In the genomic region with DNA sequence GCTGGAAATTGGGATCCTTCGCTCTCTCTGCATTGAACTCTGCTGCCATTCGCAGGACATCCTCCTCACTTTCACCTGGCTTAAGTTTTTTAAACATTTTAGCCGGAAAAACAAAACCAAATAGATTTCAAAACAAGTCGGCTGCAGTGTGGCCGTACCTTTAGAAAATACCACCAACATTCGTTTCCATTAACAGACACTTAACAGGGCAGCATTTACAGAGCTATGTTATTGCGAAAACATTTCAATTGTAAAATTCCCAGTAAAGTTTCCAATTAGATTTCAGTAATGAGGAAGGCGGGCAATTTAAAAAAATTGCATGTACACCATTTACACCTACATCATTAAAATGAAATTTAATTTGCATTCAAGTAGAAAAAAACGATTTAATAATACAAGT, we compare ENCODE assay signal across 1 fruit fly cellular context.
TF ChIP-seq lines count a peak whose summit lies in the region.

A gene (minus strand): TSS at position 152 of the 400 bp plus-strand sequence.

TF ChIP-seq in whole organism, embryonic, 481 proteins besides CTCF, POLR2A, EP300 and RAD21 (continued from another document):
- TF ChIP-seq insv (GFP tag; optimal IDR thresholded peaks at IDR 0.05; lab: Kevin White, UChicago) (peak; percentile 89 to 97), CG6791 (GFP tag; IDR thresholded peaks at IDR 0.05; lab: Robert Waterston, UW; ENCODE audit: partially characterized antibody) (0 out of 3 replicates have a peak, but pooled peaks have one; percentile 16), CG3163 (GFP tag; optimal IDR thresholded peaks at IDR 0.05; lab: Kevin White, UChicago) (no peak), sug (tag; optimal IDR thresholded peaks at IDR 0.05; lab: Kevin White, UChicago) (no peak), CG10321 (GFP tag; IDR thresholded peaks at IDR 0.05; lab: Robert Waterston, UW) (no peak), CG10267 (tag; optimal IDR thresholded peaks at IDR 0.05; lab: Kevin White, UChicago) (peak; percentile 36), hbn (GFP tag; IDR thresholded peaks at IDR 0.05; lab: Robert Waterston, UW; ENCODE audit: partially characterized antibody) (no peak), kah (GFP tag; optimal IDR thresholded peaks at IDR 0.05; lab: Kevin White, UChicago) (no peak), Ets97D (GFP tag; optimal IDR thresholded peaks at IDR 0.05; lab: Kevin White, UChicago) (peak; percentile 21), ems (GFP tag; optimal IDR thresholded peaks at IDR 0.05; lab: Kevin White, UChicago) (no peak), odd (GFP tag; optimal IDR thresholded peaks at IDR 0.05; lab: Kevin White, UChicago) (no peak), exex (tag; optimal IDR thresholded peaks at IDR 0.05; lab: Kevin White, UChicago) (peak; percentile 60), Antp (GFP tag; optimal IDR thresholded peaks at IDR 0.05; lab: Kevin White, UChicago) (no peak), CG11560 (tag; IDR thresholded peaks at IDR 0.05; lab: Robert Waterston, UW) (no peak), bbx (GFP tag; IDR thresholded peaks at IDR 0.05; lab: Robert Waterston, UW; ENCODE audit: partially characterized antibody) (0 out of 2 replicates have a peak, but pooled peaks have one; percentile 7), ind (GFP tag; optimal IDR thresholded peaks at IDR 0.05; lab: Kevin White, UChicago) (no peak), CG18262 (tag; optimal IDR thresholded peaks at IDR 0.05; lab: Kevin White, UChicago) (no peak), B-H1 (GFP tag; IDR thresholded peaks at IDR 0.05; lab: Robert Waterston, UW) (no peak), CG7357 (GFP tag; IDR thresholded peaks at IDR 0.05; lab: Robert Waterston, UW) (no peak), CG17359 (tag; optimal IDR thresholded peaks at IDR 0.05; lab: Kevin White, UChicago) (no peak), CG1529 (GFP tag; optimal IDR thresholded peaks at IDR 0.05; lab: Kevin White, UChicago) (no peak), Drgx (GFP tag; IDR thresholded peaks at IDR 0.05; lab: Robert Waterston, UW) (no peak), Rfx (GFP tag; IDR thresholded peaks at IDR 0.05; lab: Robert Waterston, UW) (no peak), pum (GFP tag; optimal IDR thresholded peaks at IDR 0.05; lab: Kevin White, UChicago) (no peak), en (GFP tag; optimal IDR thresholded peaks at IDR 0.05; lab: Kevin White, UChicago) (no peak), Jarid2 (GFP tag; optimal IDR thresholded peaks at IDR 0.05; lab: Kevin White, UChicago) (no peak), CG12071 (GFP tag; optimal IDR thresholded peaks at IDR 0.05; lab: Kevin White, UChicago) (no peak), CG18476 (GFP tag; optimal IDR thresholded peaks at IDR 0.05; lab: Kevin White, UChicago) (no peak), cato (GFP tag; optimal IDR thresholded peaks at IDR 0.05; lab: Kevin White, UChicago; ENCODE audit: borderline replicate concordance) (no peak), CG18011 (GFP tag; optimal IDR thresholded peaks at IDR 0.05; lab: Kevin White, UChicago) (no peak), CG8359 (GFP tag; optimal IDR thresholded peaks at IDR 0.05; lab: Kevin White, UChicago; ENCODE audit: borderline replicate concordance) (no peak), gt (GFP tag; IDR thresholded peaks at IDR 0.05; lab: Robert Waterston, UW) (no peak), NFAT (GFP tag; IDR thresholded peaks at IDR 0.05; lab: Robert Waterston, UW) (no peak), CG2116 (GFP tag; optimal IDR thresholded peaks at IDR 0.05; lab: Kevin White, UChicago) (peak; percentile 35), Sin3A (optimal IDR thresholded peaks at IDR 0.05; lab: Kevin White, UChicago) (peak; percentile 16), CG7928 (GFP tag; optimal IDR thresholded peaks at IDR 0.05; lab: Kevin White, UChicago) (no peak), tx (GFP tag; optimal IDR thresholded peaks at IDR 0.05; lab: Kevin White, UChicago) (no peak), tna (GFP tag; IDR thresholded peaks at IDR 0.05; lab: Robert Waterston, UW; ENCODE audit: partially characterized antibody) (no peak), CG8290 (GFP tag; optimal IDR thresholded peaks at IDR 0.05; lab: Kevin White, UChicago) (no peak), CG8290 (tag; optimal IDR thresholded peaks at IDR 0.05; lab: Kevin White, UChicago) (no peak), CG3995 (GFP tag; optimal IDR thresholded peaks at IDR 0.05; lab: Kevin White, UChicago) (no peak), fd3F (GFP tag; optimal IDR thresholded peaks at IDR 0.05; lab: Kevin White, UChicago) (no peak), nerfin-2 (GFP tag; IDR thresholded peaks at IDR 0.05; lab: Robert Waterston, UW; ENCODE audit: partially characterized antibody) (no peak), trem (tag; optimal IDR thresholded peaks at IDR 0.05; lab: Kevin White, UChicago) (peak; percentile 2), CG3838 (GFP tag; optimal IDR thresholded peaks at IDR 0.05; lab: Kevin White, UChicago) (no peak), B-H2 (GFP tag; optimal IDR thresholded peaks at IDR 0.05; lab: Kevin White, UChicago) (no peak), gem (tag; optimal IDR thresholded peaks at IDR 0.05; lab: Kevin White, UChicago) (no peak)
